Worm (Caenorhabditis elegans) whole organism, late embryonic: ENCODE results near the gene C35B1.9.

Experiments
- C08G9.2 ChIP-seq: sonication (generic microtip); optimal IDR thresholded peaks from 2 replicates; lab custom pipeline; 2016; ENCODE audit warnings: mild to moderate bottlenecking, missing genetic modification characterization, moderate library complexity, missing compliant biosample characterization
- ama-1 ChIP-seq: fragments of 150-350 bp; optimal IDR thresholded peaks from 2 replicates; lab custom pipeline; 2014
- ceh-22 ChIP-seq: sonication (generic microtip); optimal IDR thresholded peaks from 2 replicates; lab custom pipeline; 2017; ENCODE audit warnings: missing biosample characterization, missing genetic modification characterization
- elt-2 ChIP-seq: sonication (generic microtip); optimal IDR thresholded peaks from 2 replicates; lab custom pipeline; 2016; ENCODE audit warnings: missing genetic modification reagents, missing genetic modification characterization, missing compliant biosample characterization
- fkh-10 ChIP-seq: fragments of 150-350 bp; optimal IDR thresholded peaks from 2 replicates; lab custom pipeline; 2014; ENCODE audit warnings: missing biosample characterization, missing genetic modification reagents, missing genetic modification characterization
- hlh-6 ChIP-seq: sonication (generic microtip); optimal IDR thresholded peaks from 2 replicates; lab custom pipeline; 2016; ENCODE audit warnings: missing genotype, missing genetic modification characterization, missing compliant biosample characterization
- lin-11 ChIP-seq: fragments of 200-800 bp; sonication (Bioruptor generic); optimal IDR thresholded peaks from 2 replicates; lab custom pipeline; 2018; ENCODE audit warnings: mild to moderate bottlenecking, missing genetic modification characterization, missing compliant biosample characterization
- npax-4 ChIP-seq: sonication (generic microtip); optimal IDR thresholded peaks from 2 replicates; lab custom pipeline; 2016; ENCODE audit warnings: missing genetic modification characterization, missing compliant biosample characterization
- pha-4 ChIP-seq: fragments of 150-350 bp; optimal IDR thresholded peaks from 2 replicates; lab custom pipeline; 2018; ENCODE audit warnings: missing biosample characterization, missing genetic modification reagents, missing genetic modification characterization
- sox-4 ChIP-seq: sonication (generic microtip); optimal IDR thresholded peaks from 2 replicates; lab custom pipeline; 2017; ENCODE audit warnings: mild to moderate bottlenecking, missing genetic modification characterization, inconsistent platforms, missing compliant biosample characterization
- tbx-7 ChIP-seq: sonication (generic microtip); optimal IDR thresholded peaks from 2 replicates; lab custom pipeline; 2016; ENCODE audit warnings: missing genotype, missing genetic modification characterization, missing compliant biosample characterization
- unc-42 ChIP-seq: sonication (generic microtip); optimal IDR thresholded peaks from 2 replicates; lab custom pipeline; 2016; ENCODE audit warnings: missing genotype, missing genetic modification characterization, missing compliant biosample characterization

ce11 chrIV:4123083-4123482, 42.3 kb upstream of the C35B1.9 start, which contains the start of gene mul-1:
- TF ChIP-seq tbx-7 (tag; lab: Kevin White, UChicago): no peak
- no peak for TF ChIP-seq pha-4 (tag; lab: Kevin White, UChicago)
- no peak for TF ChIP-seq elt-2 (tag; lab: Kevin White, UChicago)
- TF ChIP-seq lin-11 (tag; lab: Kevin White, UChicago): no peak
- no peak for TF ChIP-seq fkh-10 (GFP tag; lab: Kevin White, UChicago)
- TF ChIP-seq C08G9.2: no peak
- no peak for TF ChIP-seq sox-4 (tag; lab: Kevin White, UChicago)
- TF ChIP-seq ceh-22 (tag; lab: Kevin White, UChicago): no peak
- no peak for TF ChIP-seq ama-1 (lab: Kevin White, UChicago)
- no peak for TF ChIP-seq hlh-6 (tag; lab: Kevin White, UChicago)
- TF ChIP-seq unc-42 (tag; lab: Kevin White, UChicago): no peak
- TF ChIP-seq npax-4 (tag; lab: Kevin White, UChicago): no peak
